Fruit fly (Drosophila melanogaster) whole organism, adult: Measurements from ENCODE around the gene Drsl4.

Source experiments
- CG12768 ChIP-seq: fragments of 200-800 bp; sonication (Bioruptor generic); optimal IDR thresholded peaks from 2 replicates; lab custom pipeline; 2017; ENCODE audit warnings: missing biosample characterization, missing genetic modification characterization, mild to moderate bottlenecking, moderate library complexity, missing genetic modification reagents
- CG33017 ChIP-seq: fragments of 200-800 bp; sonication (Bioruptor generic); optimal IDR thresholded peaks from 2 replicates; lab custom pipeline; 2018; ENCODE audit warnings: missing biosample characterization, mild to moderate bottlenecking, missing genetic modification characterization, moderate library complexity
- CG5204 ChIP-seq: fragments of 200-800 bp; sonication (Bioruptor generic); optimal IDR thresholded peaks from 2 replicates; lab custom pipeline; 2016; ENCODE audit warnings: missing biosample characterization, missing genetic modification characterization
- CG7101 ChIP-seq: fragments of 200-800 bp; sonication (Bioruptor generic); optimal IDR thresholded peaks from 2 replicates; lab custom pipeline; 2018; ENCODE audit warnings: missing biosample characterization, mild to moderate bottlenecking, missing genetic modification characterization, moderate library complexity
- Crg-1 ChIP-seq: fragments of 200-800 bp; sonication (Bioruptor generic); optimal IDR thresholded peaks from 2 replicates; lab custom pipeline; 2016; ENCODE audit warnings: missing biosample characterization, missing genetic modification characterization
- Mnt ChIP-seq: fragments of 200-800 bp; sonication (Bioruptor generic); optimal IDR thresholded peaks from 2 replicates; lab custom pipeline; 2016; ENCODE audit warnings: missing biosample characterization, mild to moderate bottlenecking, missing genetic modification characterization
- bab1 ChIP-seq: fragments of 200-800 bp; sonication (Bioruptor generic); optimal IDR thresholded peaks from 3 replicates; lab custom pipeline; 2019; ENCODE audit warnings: missing biosample characterization, mild to moderate bottlenecking, missing genetic modification characterization, moderate library complexity
- cic ChIP-seq: fragments of 200-800 bp; sonication (Bioruptor generic); optimal IDR thresholded peaks from 2 replicates; lab custom pipeline; 2017; ENCODE audit warnings: missing biosample characterization, mild to moderate bottlenecking, missing genetic modification characterization, moderate library complexity
- cnc ChIP-seq, 2 experiments: fragments of >200 bp; optimal IDR thresholded peaks; 2 replicates each; lab custom pipeline; 2017
- kay ChIP-seq: fragments of 200-800 bp; sonication (Bioruptor generic); peaks from one replicate; lab custom pipeline; 2016; ENCODE audit warnings: missing biosample characterization, missing genetic modification characterization, borderline replicate concordance
- ovo ChIP-seq: fragments of 200-800 bp; sonication (Bioruptor generic); optimal IDR thresholded peaks from 2 replicates; lab custom pipeline; 2016; ENCODE audit warnings: missing biosample characterization, missing genetic modification characterization
- pad ChIP-seq: fragments of 200-800 bp; sonication (Bioruptor generic); optimal IDR thresholded peaks from 3 replicates; lab custom pipeline; 2017; ENCODE audit warnings: missing biosample characterization, missing genetic modification characterization, mild to moderate bottlenecking, moderate library complexity, missing genetic modification reagents
- tj ChIP-seq: fragments of 200-800 bp; sonication (Bioruptor generic); optimal IDR thresholded peaks from 3 replicates; lab custom pipeline; 2017; ENCODE audit warnings: missing biosample characterization, mild to moderate bottlenecking, missing genetic modification characterization, moderate library complexity
- toe ChIP-seq: fragments of 200-800 bp; sonication (Bioruptor generic); optimal IDR thresholded peaks from 2 replicates; lab custom pipeline; 2016; ENCODE audit warnings: missing biosample characterization, missing genetic modification characterization

DNA sequence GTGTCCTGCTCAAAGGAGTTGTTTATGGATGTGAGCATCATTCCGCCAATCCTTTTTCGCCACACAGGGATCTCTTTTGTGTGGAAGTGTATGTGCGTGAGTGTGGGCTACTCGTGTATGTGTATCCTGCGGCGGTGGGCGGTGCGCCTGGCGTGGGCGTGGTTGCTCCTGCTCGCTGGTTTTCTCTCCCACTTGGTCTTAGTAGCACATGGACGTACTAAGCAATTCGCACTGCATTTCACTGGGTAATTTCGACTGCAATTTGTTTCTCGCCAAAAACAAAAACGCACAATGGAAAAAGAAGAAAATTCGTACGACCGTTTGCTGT, 10.1 kb downstream of the Drsl4 start:
- TF ChIP-seq cic (GFP tag; lab: Kevin White, UChicago) (no peak), CG33017 (no peak), toe (no peak), kay (no peak), ovo (GFP tag; lab: Kevin White, UChicago) (no peak), Mnt (GFP tag; lab: Kevin White, UChicago) (no peak), CG12768 (GFP tag; lab: Kevin White, UChicago) (no peak), tj (GFP tag; lab: Kevin White, UChicago) (no peak), CG5204 (no peak), cnc (optimal IDR thresholded peaks at IDR 0.05; lab: Kevin White, UChicago) (no peak), CG7101 (tag; lab: Kevin White, UChicago) (no peak), bab1 (GFP tag; lab: Kevin White, UChicago) (no peak), pad (GFP tag; lab: Kevin White, UChicago) (no peak), Crg-1 (GFP tag; lab: Kevin White, UChicago) (no peak)
